Fruit fly (Drosophila melanogaster) whole organism, embryonic: ENCODE results near the gene Bug22.
A peak's percentile ranks its signal among the peaks of the same experiment; 100 is the strongest.

Experiments used
- Abd-B ChIP-seq: fragments of 200-800 bp; sonication (Bioruptor generic); optimal IDR thresholded peaks from 2 replicates; lab custom pipeline; 2018; ENCODE audit warnings: missing biosample characterization, mild to moderate bottlenecking, missing genetic modification characterization, moderate library complexity
- CG10321 ChIP-seq: fragments of 200-800 bp; sonication (Bioruptor generic); IDR thresholded peaks from 2 replicates; pipeline ENCODE4 v1.3.6; 2022; ENCODE audit warnings: missing biosample characterization, missing genetic modification characterization
- CG11504 ChIP-seq: fragments of 200-800 bp; sonication (Bioruptor generic); optimal IDR thresholded peaks from 3 replicates; lab custom pipeline; 2019; ENCODE audit warnings: missing biosample characterization, mild to moderate bottlenecking, missing genetic modification characterization, moderate library complexity
- CG1647 ChIP-seq: fragments of 200-800 bp; sonication (Bioruptor generic); optimal IDR thresholded peaks from 3 replicates; lab custom pipeline; 2016; ENCODE audit warnings: missing biosample characterization, missing genetic modification characterization
- CG16815 ChIP-seq: fragments of 200-800 bp; sonication (Bioruptor generic); optimal IDR thresholded peaks from 3 replicates; lab custom pipeline; 2017; ENCODE audit warnings: missing biosample characterization, mild to moderate bottlenecking, missing genetic modification characterization
- CG17186 ChIP-seq: fragments of 200-800 bp; sonication (Bioruptor generic); optimal IDR thresholded peaks from 3 replicates; lab custom pipeline; 2017; ENCODE audit warnings: missing biosample characterization, missing genetic modification reagents, missing genetic modification characterization
- CG17385 ChIP-seq: fragments of 200-800 bp; sonication (Bioruptor generic); optimal IDR thresholded peaks from 3 replicates; lab custom pipeline; 2018; ENCODE audit warnings: missing biosample characterization, mild to moderate bottlenecking, missing genetic modification characterization
- CG18599 ChIP-seq: fragments of 200-800 bp; sonication (Bioruptor generic); optimal IDR thresholded peaks from 3 replicates; lab custom pipeline; 2017; ENCODE audit warnings: missing biosample characterization, missing genetic modification characterization, mild to moderate bottlenecking, moderate library complexity, missing genetic modification reagents
- CG2129 ChIP-seq: fragments of 200-800 bp; sonication (Bioruptor generic); IDR thresholded peaks from 2 replicates; pipeline ENCODE4 v1.3.6; 2022; ENCODE audit warnings: missing biosample characterization, missing genetic modification characterization; ENCODE audit not compliant: partially characterized antibody
- CG2712 ChIP-seq: fragments of 200-800 bp; optimal IDR thresholded peaks from 3 replicates; lab custom pipeline; 2019; ENCODE audit warnings: missing biosample characterization, mild to moderate bottlenecking, missing genetic modification characterization, moderate library complexity
- CG30020 ChIP-seq: fragments of 200-800 bp; optimal IDR thresholded peaks from 2 replicates; lab custom pipeline; 2019; ENCODE audit warnings: missing biosample characterization, mild to moderate bottlenecking, missing genetic modification characterization, moderate library complexity
- CG31388 ChIP-seq: fragments of 200-800 bp; sonication (Bioruptor generic); optimal IDR thresholded peaks from 2 replicates; lab custom pipeline; 2016; ENCODE audit warnings: missing biosample characterization, missing genetic modification characterization
- CG33557 ChIP-seq: fragments of 200-800 bp; sonication (Bioruptor generic); optimal IDR thresholded peaks from 2 replicates; lab custom pipeline; 2019; ENCODE audit warnings: missing biosample characterization, mild to moderate bottlenecking, missing genetic modification characterization, moderate library complexity
- CG34376 ChIP-seq: fragments of 200-800 bp; sonication (Bioruptor generic); optimal IDR thresholded peaks from 2 replicates; lab custom pipeline; 2018; ENCODE audit warnings: missing biosample characterization, mild to moderate bottlenecking, missing genetic modification characterization
- CG3838 ChIP-seq: fragments of 200-800 bp; sonication (Bioruptor generic); optimal IDR thresholded peaks from 3 replicates; lab custom pipeline; 2016; ENCODE audit warnings: missing biosample characterization, missing genetic modification characterization
- CG42726 ChIP-seq: fragments of 200-800 bp; sonication (Bioruptor generic); IDR thresholded peaks from 2 replicates; pipeline ENCODE4 v1.3.6; 2022; ENCODE audit warnings: missing biosample characterization, missing genetic modification characterization; ENCODE audit not compliant: partially characterized antibody
- CG4282 ChIP-seq: fragments of 200-800 bp; sonication (Bioruptor generic); optimal IDR thresholded peaks from 2 replicates; lab custom pipeline; 2016; ENCODE audit warnings: missing biosample characterization, missing genetic modification characterization
- CG7372 ChIP-seq: fragments of 200-800 bp; sonication (Bioruptor generic); IDR thresholded peaks from 2 replicates; pipeline ENCODE4 v1.3.6; 2022; ENCODE audit warnings: missing biosample characterization, missing genetic modification characterization
- CG9215 ChIP-seq: fragments of 200-800 bp; sonication (Bioruptor generic); IDR thresholded peaks from 2 replicates; pipeline ENCODE4 v1.3.6; 2022; ENCODE audit warnings: missing biosample characterization, missing genetic modification characterization
- Dfd ChIP-seq, 2 experiments: fragments of >200 bp; optimal IDR thresholded peaks; 2 replicates each; lab custom pipeline; 2017; ENCODE audit warnings: missing biosample characterization in 2 of 2, missing genetic modification characterization in 2 of 2
- Dip3 ChIP-seq: fragments of 200-800 bp; sonication (Bioruptor generic); optimal IDR thresholded peaks from 3 replicates; lab custom pipeline; 2016; ENCODE audit warnings: missing biosample characterization, missing genetic modification characterization
- Doc3 ChIP-seq: fragments of 200-800 bp; sonication (Bioruptor generic); IDR thresholded peaks from 3 replicates; pipeline ENCODE4 v1.3.6; 2022; ENCODE audit warnings: missing biosample characterization, missing genetic modification characterization; ENCODE audit not compliant: partially characterized antibody
- Dref ChIP-seq: fragments of 200-800 bp; sonication (Bioruptor generic); IDR thresholded peaks from 2 replicates; pipeline ENCODE4 v1.3.6; 2022; ENCODE audit warnings: missing biosample characterization, missing genetic modification characterization
- E2f2 ChIP-seq: fragments of 200-800 bp; sonication (Bioruptor generic); IDR thresholded peaks from 2 replicates; pipeline ENCODE4 v1.3.6; 2022; ENCODE audit warnings: missing biosample characterization, missing genetic modification characterization
- Fer2 ChIP-seq: fragments of 200-800 bp; sonication (Bioruptor generic); optimal IDR thresholded peaks from 2 replicates; lab custom pipeline; 2018; ENCODE audit warnings: missing biosample characterization, mild to moderate bottlenecking, missing genetic modification characterization, moderate library complexity
- Hmx ChIP-seq: fragments of 200-800 bp; sonication (Bioruptor generic); optimal IDR thresholded peaks from 2 replicates; lab custom pipeline; 2016; ENCODE audit warnings: missing biosample characterization, missing genetic modification characterization
- Lim3 ChIP-seq: fragments of 200-800 bp; sonication (Bioruptor generic); IDR thresholded peaks from 2 replicates; pipeline ENCODE4 v1.3.6; 2022; ENCODE audit warnings: missing biosample characterization, missing genetic modification characterization
- MTF-1 ChIP-seq: fragments of 200-800 bp; sonication (Bioruptor generic); optimal IDR thresholded peaks from 2 replicates; lab custom pipeline; 2018; ENCODE audit warnings: missing biosample characterization, mild to moderate bottlenecking, missing genetic modification characterization, borderline replicate concordance
- Nf-YA ChIP-seq: fragments of 200-800 bp; sonication (Bioruptor generic); IDR thresholded peaks from 2 replicates; pipeline ENCODE4 v1.3.6; 2022; ENCODE audit warnings: missing biosample characterization, missing genetic modification characterization
- Opbp ChIP-seq: fragments of 200-800 bp; sonication (Bioruptor generic); IDR thresholded peaks from 3 replicates; pipeline ENCODE4 v1.3.6; 2022; ENCODE audit warnings: missing biosample characterization, missing genetic modification characterization; ENCODE audit not compliant: partially characterized antibody
- Ptx1 ChIP-seq: fragments of 200-800 bp; sonication (Bioruptor generic); IDR thresholded peaks from 2 replicates; pipeline ENCODE4 v1.3.6; 2022; ENCODE audit warnings: missing biosample characterization, missing genetic modification characterization
- Side ChIP-seq: fragments of 200-800 bp; sonication (Bioruptor generic); optimal IDR thresholded peaks from 2 replicates; lab custom pipeline; 2016; ENCODE audit warnings: missing biosample characterization, missing genetic modification characterization
- Sox102F ChIP-seq: fragments of 200-800 bp; sonication (Bioruptor generic); optimal IDR thresholded peaks from 2 replicates; lab custom pipeline; 2018; ENCODE audit warnings: missing biosample characterization, mild to moderate bottlenecking, missing genetic modification characterization, moderate library complexity
- Trl ChIP-seq, 3 experiments: fragments of >200 bp in 2 of 3; fragments of 200-800 bp in 1 of 3; sonication (Bioruptor generic) in 1 of 3; optimal IDR thresholded peaks; 2 replicates in 1 of 3; 3 replicates in 2 of 3; lab custom pipeline; 2016 to 2017; ENCODE audit warnings: missing biosample characterization in 1 of 3, missing genetic modification characterization in 1 of 3
- Vsx1 ChIP-seq: fragments of 200-800 bp; sonication (Bioruptor generic); optimal IDR thresholded peaks from 2 replicates; lab custom pipeline; 2017; ENCODE audit warnings: missing biosample characterization, mild to moderate bottlenecking, missing genetic modification characterization, missing genetic modification reagents
- Xbp1 ChIP-seq: fragments of 200-800 bp; sonication (Bioruptor generic); optimal IDR thresholded peaks from 3 replicates; lab custom pipeline; 2016; ENCODE audit warnings: missing biosample characterization, mild to moderate bottlenecking, missing genetic modification characterization
- ab ChIP-seq: fragments of 200-800 bp; sonication (Bioruptor generic); optimal IDR thresholded peaks from 2 replicates; lab custom pipeline; 2016; ENCODE audit warnings: missing biosample characterization, missing genetic modification characterization
- cad ChIP-seq: fragments of >200 bp; optimal IDR thresholded peaks from 2 replicates; lab custom pipeline; 2017; ENCODE audit warnings: missing biosample characterization, missing genetic modification characterization
- cas ChIP-seq: fragments of 200-800 bp; sonication (Bioruptor generic); IDR thresholded peaks from 2 replicates; pipeline ENCODE4 v1.3.6; 2022; ENCODE audit warnings: missing biosample characterization, missing genetic modification characterization
- chif ChIP-seq, 2 experiments: fragments of 200-800 bp; sonication (Bioruptor generic); optimal IDR thresholded peaks; 3 replicates each; lab custom pipeline; 2016; ENCODE audit warnings: missing biosample characterization in 2 of 2, missing genetic modification characterization in 2 of 2
- dpn ChIP-seq, 2 experiments: fragments of 200-800 bp; sonication (Bioruptor generic); optimal IDR thresholded peaks; 3 replicates each; lab custom pipeline; 2016; ENCODE audit warnings: missing biosample characterization in 2 of 2, missing genetic modification characterization in 2 of 2
- fu2 ChIP-seq: fragments of 200-800 bp; sonication (Bioruptor generic); optimal IDR thresholded peaks from 2 replicates; lab custom pipeline; 2016; ENCODE audit warnings: missing biosample characterization, missing genetic modification characterization
- gfzf ChIP-seq: fragments of 200-800 bp; sonication (Bioruptor generic); optimal IDR thresholded peaks from 2 replicates; lab custom pipeline; 2016; ENCODE audit warnings: missing biosample characterization, mild to moderate bottlenecking, missing genetic modification characterization, moderate library complexity
- lov ChIP-seq, 2 experiments: fragments of 200-800 bp in 1 of 2; fragments of >200 bp in 1 of 2; sonication (Bioruptor generic) in 1 of 2; IDR thresholded peaks in 1 of 2; optimal IDR thresholded peaks in 1 of 2; 2 replicates in 1 of 2; 3 replicates in 1 of 2; pipeline versions ENCODE4 v1.3.6 to Lab custom; 2017 to 2022; ENCODE audit warnings: missing biosample characterization in 1 of 2, missing genetic modification characterization in 1 of 2
- peb ChIP-seq: fragments of 200-800 bp; sonication (Bioruptor generic); IDR thresholded peaks from 2 replicates; pipeline ENCODE4 v1.3.6; 2022; ENCODE audit warnings: missing biosample characterization, missing genetic modification characterization
- slbo ChIP-seq: fragments of 200-800 bp; sonication (Bioruptor generic); IDR thresholded peaks from 2 replicates; pipeline ENCODE4 v1.3.6; 2022; ENCODE audit warnings: missing biosample characterization, missing genetic modification characterization
- toy ChIP-seq: fragments of 200-800 bp; sonication (Bioruptor generic); IDR thresholded peaks from 2 replicates; pipeline ENCODE4 v1.3.6; 2022; ENCODE audit warnings: missing biosample characterization, missing genetic modification characterization
- usp ChIP-seq: fragments of >200 bp; optimal IDR thresholded peaks from 2 replicates; lab custom pipeline; 2017; ENCODE audit warnings: missing biosample characterization, missing genetic modification characterization
- vvl ChIP-seq: fragments of 200-800 bp; sonication (Bioruptor generic); IDR thresholded peaks from 2 replicates; pipeline ENCODE4 v1.3.6; 2022; ENCODE audit warnings: missing biosample characterization, missing genetic modification characterization

Bug22 gene

DNA sequence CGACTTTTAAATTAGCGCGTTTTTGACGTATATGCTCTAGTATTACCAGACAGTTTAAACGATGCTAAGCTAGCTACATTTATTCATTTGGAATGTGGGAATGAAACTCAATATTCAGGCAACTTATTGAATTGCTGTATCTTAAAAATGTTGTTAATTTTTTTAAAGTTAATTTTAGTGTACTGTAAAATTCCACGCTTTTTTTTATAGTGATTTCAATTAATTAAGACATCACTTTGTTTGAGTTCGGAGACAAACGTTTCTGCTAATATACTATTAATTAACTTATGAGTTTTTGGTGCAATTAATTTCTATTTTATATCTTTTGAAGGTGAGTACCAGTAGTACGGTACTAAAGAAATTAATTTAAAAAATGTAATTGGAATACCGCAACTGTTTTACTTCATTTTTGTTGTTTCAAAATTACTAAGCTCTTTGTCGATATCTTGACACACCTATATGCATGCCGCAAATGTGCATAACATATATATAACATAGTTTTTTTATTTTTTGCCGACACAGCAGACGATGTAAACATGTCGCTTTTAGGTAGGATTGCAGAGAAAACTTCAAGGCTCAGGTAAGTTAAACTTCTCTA, 44.4 kb downstream of the Bug22 start, which contains the start of the genes Cdk1 and mRpS7 (continued):
- peak; percentile 68 for TF ChIP-seq CG17385 (GFP tag; lab: Kevin White, UChicago)
- peak; percentile 84 for TF ChIP-seq CG2712 (tag; lab: Kevin White, UChicago)
- peak; percentile 77 for TF ChIP-seq vvl (GFP tag; lab: Robert Waterston, UW)
- TF ChIP-seq slbo (GFP tag; lab: Robert Waterston, UW), result peak; percentile 78
- TF ChIP-seq chif (GFP tag; optimal IDR thresholded peaks at IDR 0.05; lab: Kevin White, UChicago), result peak; percentile 17 to 53
- no peak for TF ChIP-seq Sox102F (GFP tag; lab: Kevin White, UChicago)
- TF ChIP-seq CG42726 (GFP tag; lab: Robert Waterston, UW), result no peak
- peak; percentile 29 to 62 for TF ChIP-seq dpn (GFP tag; optimal IDR thresholded peaks at IDR 0.05; lab: Kevin White, UChicago)
- TF ChIP-seq cas (GFP tag; lab: Robert Waterston, UW), result no peak
- no peak for TF ChIP-seq Dfd (GFP tag; optimal IDR thresholded peaks at IDR 0.05; lab: Kevin White, UChicago)
- no peak for TF ChIP-seq CG4282 (GFP tag; lab: Kevin White, UChicago)
- TF ChIP-seq CG17186 (GFP tag; lab: Kevin White, UChicago), result peak; percentile 30
- no peak for TF ChIP-seq CG34376
- TF ChIP-seq Doc3, result no peak
- peak; percentile 75 for TF ChIP-seq CG18599 (GFP tag; lab: Kevin White, UChicago)
- TF ChIP-seq toy (GFP tag; lab: Robert Waterston, UW), result no peak
- TF ChIP-seq fu2 (GFP tag; lab: Kevin White, UChicago), result peak; percentile 29
- no peak for TF ChIP-seq cad (GFP tag; lab: Kevin White, UChicago)
- TF ChIP-seq CG30020, result peak; percentile 100
- peak; percentile 7 for TF ChIP-seq Fer2 (tag; lab: Kevin White, UChicago)
- TF ChIP-seq usp (GFP tag; lab: Kevin White, UChicago), result no peak
- no peak for TF ChIP-seq Abd-B (GFP tag; lab: Kevin White, UChicago)
- peak; percentile 18 for TF ChIP-seq Side (GFP tag; lab: Kevin White, UChicago)
- no peak for TF ChIP-seq CG1647 (GFP tag; lab: Kevin White, UChicago)
- peak; percentile 65 for TF ChIP-seq Ptx1 (GFP tag; lab: Robert Waterston, UW)
- TF ChIP-seq lov (optimal IDR thresholded peaks at IDR 0.05; lab: Kevin White, UChicago), result no peak
- no peak for TF ChIP-seq lov (GFP tag; IDR thresholded peaks at IDR 0.05; lab: Robert Waterston, UW)
- TF ChIP-seq peb (GFP tag; lab: Robert Waterston, UW), result no peak
- TF ChIP-seq CG2129 (GFP tag; lab: Robert Waterston, UW), result no peak
- no peak for TF ChIP-seq Nf-YA
- no peak for TF ChIP-seq MTF-1 (GFP tag; lab: Kevin White, UChicago)
- TF ChIP-seq CG16815 (GFP tag; lab: Kevin White, UChicago), result peak; percentile 51
- TF ChIP-seq CG31388, result peak; percentile 23
- TF ChIP-seq CG11504, result peak; percentile 85
- peak; percentile 53 for TF ChIP-seq Dip3 (GFP tag; lab: Kevin White, UChicago)
- peak; percentile 47 for TF ChIP-seq Vsx1 (GFP tag; lab: Kevin White, UChicago)
- TF ChIP-seq gfzf (GFP tag; lab: Kevin White, UChicago), result peak; percentile 26
- TF ChIP-seq CG9215 (GFP tag; lab: Robert Waterston, UW), result no peak
- no peak for TF ChIP-seq CG10321 (GFP tag; lab: Robert Waterston, UW)
- no peak for TF ChIP-seq Dref
- peak; percentile 37 for TF ChIP-seq Hmx (GFP tag; lab: Kevin White, UChicago)
- TF ChIP-seq CG3838, result peak; percentile 63
- TF ChIP-seq Opbp (GFP tag; lab: Robert Waterston, UW), result no peak
- peak; percentile 65 for TF ChIP-seq CG7372
- no peak for TF ChIP-seq ab (GFP tag; lab: Kevin White, UChicago)
- TF ChIP-seq E2f2 (GFP tag; lab: Robert Waterston, UW), result peak; percentile 82
- TF ChIP-seq Trl (optimal IDR thresholded peaks at IDR 0.05; lab: Kevin White, UChicago), result no peak
- peak; percentile 54 for TF ChIP-seq Trl (GFP tag; optimal IDR thresholded peaks at IDR 0.05; lab: Kevin White, UChicago)
- peak; percentile 40 for TF ChIP-seq CG33557
- peak; percentile 77 for TF ChIP-seq Xbp1 (GFP tag; lab: Kevin White, UChicago)
- no peak for TF ChIP-seq Lim3 (GFP tag; lab: Robert Waterston, UW)
